Worm (Caenorhabditis elegans): ENCODE measurements around the gene slcf-1.

Gene slcf-1

DNA sequence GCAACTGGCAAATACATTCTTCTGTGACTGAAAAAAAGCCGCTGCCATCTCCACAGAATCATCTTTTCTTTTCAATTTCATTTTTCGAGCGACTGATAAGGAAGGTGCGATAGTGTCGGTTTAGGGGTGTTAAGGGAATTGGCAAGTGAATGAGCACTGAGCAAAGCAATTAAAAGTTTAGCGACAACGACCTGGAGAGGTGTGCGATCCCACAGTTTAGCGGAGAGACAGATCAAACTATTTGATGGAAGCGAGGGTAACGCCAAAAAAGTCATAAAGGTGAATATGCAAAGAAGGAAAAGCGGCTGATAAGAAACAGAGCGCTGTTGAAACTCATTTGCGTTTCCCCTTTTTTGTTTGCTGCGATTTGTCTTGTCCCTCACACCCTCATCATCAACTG lies at the start of gene slcf-1, which contains the start of gene F14F3.5:
Gene slcf-1 (plus strand): TSS at position 302 of the 400 bp plus-strand sequence.
Gene F14F3.5 (minus strand): TSS at position 234 of the 400 bp plus-strand sequence.
- TF ChIP-seq ref-1 (GFP tag; conservative IDR thresholded peaks at IDR 0.05): no peak
- no peak for TF ChIP-seq flt-1 (GFP tag; IDR thresholded peaks at IDR 0.05)
- no peak for TF ChIP-seq ztf-23 (GFP tag; IDR thresholded peaks at IDR 0.05)
- TF ChIP-seq klf-2 (GFP tag; conservative IDR thresholded peaks at IDR 0.05): no peak
- no peak for TF ChIP-seq T22C8.4 (GFP tag; IDR thresholded peaks at IDR 0.05)
- TF ChIP-seq ztf-29 (GFP tag; IDR thresholded peaks at IDR 0.05): no peak
- TF ChIP-seq med-1 (GFP tag; optimal IDR thresholded peaks at IDR 0.05; ENCODE audit: insufficient read depth): no peak

DNA sequence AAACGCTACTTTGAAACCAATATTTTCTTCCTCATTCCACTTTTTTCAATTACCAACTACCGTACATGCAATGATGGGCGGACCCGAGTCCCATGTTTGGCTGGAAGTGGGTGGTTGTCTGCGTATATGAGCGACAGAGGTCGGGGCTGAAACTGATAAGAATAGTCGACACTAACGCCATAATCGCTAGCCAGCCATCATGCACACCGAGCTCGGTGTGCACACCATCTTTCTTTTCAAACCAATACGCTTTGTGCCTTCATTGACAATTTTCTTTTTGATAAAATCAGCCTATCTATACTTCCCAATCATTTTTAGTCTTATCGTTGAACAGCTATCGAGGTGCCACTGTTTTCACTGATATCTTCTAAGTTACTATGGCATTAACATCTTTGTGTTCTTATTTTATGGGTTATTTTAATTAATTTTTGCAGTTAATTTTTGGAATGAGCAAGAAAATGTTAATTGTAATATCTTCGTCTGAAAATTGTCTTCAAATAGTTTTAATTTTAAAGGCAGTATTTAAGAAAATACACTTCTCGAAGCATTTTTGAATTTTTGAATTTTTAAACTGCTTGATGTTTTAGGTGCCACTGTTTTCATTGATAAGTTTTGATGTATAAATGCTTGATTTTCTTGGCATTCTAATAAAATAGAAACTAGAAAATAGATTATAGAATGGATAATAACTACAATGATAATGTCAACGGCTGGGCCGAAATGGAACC lies 48.4 kb upstream of the slcf-1 start, which contains the start of gene elt-2:
Gene elt-2 (plus strand): TSS at position 678 of the 728 bp plus-strand sequence.
- no peak for TF ChIP-seq flt-1 (GFP tag; IDR thresholded peaks at IDR 0.05)
- no peak for TF ChIP-seq ztf-29 (GFP tag; IDR thresholded peaks at IDR 0.05)
- TF ChIP-seq med-1 (GFP tag; optimal IDR thresholded peaks at IDR 0.05; ENCODE audit: insufficient read depth): no peak
- no peak for TF ChIP-seq ztf-23 (GFP tag; IDR thresholded peaks at IDR 0.05)
- TF ChIP-seq ref-1 (GFP tag; conservative IDR thresholded peaks at IDR 0.05): no peak
- no peak for TF ChIP-seq cog-1 (tag; optimal IDR thresholded peaks at IDR 0.05)
- TF ChIP-seq tab-1 (GFP tag; IDR thresholded peaks at IDR 0.05): no peak
- TF ChIP-seq klf-2 (GFP tag; conservative IDR thresholded peaks at IDR 0.05): no peak
- TF ChIP-seq T22C8.4 (GFP tag; IDR thresholded peaks at IDR 0.05): no peak

DNA sequence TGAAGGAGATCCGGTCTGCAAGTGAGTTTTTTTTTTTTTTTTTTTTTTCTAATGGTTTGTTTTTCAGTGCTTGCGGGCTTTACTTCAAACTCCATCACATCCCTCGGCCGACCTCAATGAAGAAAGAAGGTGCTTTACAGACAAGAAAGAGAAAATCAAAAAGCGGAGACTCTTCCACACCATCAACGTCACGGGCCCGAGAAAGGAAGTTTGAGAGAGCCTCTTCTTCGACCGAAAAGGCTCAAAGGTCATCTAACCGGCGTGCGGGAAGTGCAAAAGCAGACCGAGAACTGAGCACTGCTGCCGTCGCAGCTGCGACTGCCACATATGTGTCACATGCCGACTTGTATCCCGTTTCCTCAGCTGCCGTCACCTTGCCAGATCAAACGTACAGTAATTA lies 46.8 kb upstream of the slcf-1 start:
- TF ChIP-seq cog-1 (tag; optimal IDR thresholded peaks at IDR 0.05) (no peak), T22C8.4 (GFP tag; IDR thresholded peaks at IDR 0.05) (no peak), ref-1 (GFP tag; conservative IDR thresholded peaks at IDR 0.05) (no peak), klf-2 (GFP tag; conservative IDR thresholded peaks at IDR 0.05) (no peak), flt-1 (GFP tag; IDR thresholded peaks at IDR 0.05) (no peak), tab-1 (GFP tag; IDR thresholded peaks at IDR 0.05) (no peak), med-1 (GFP tag; optimal IDR thresholded peaks at IDR 0.05; ENCODE audit: insufficient read depth) (no peak), ztf-23 (GFP tag; IDR thresholded peaks at IDR 0.05) (no peak), ztf-29 (GFP tag; IDR thresholded peaks at IDR 0.05) (no peak)

DNA sequence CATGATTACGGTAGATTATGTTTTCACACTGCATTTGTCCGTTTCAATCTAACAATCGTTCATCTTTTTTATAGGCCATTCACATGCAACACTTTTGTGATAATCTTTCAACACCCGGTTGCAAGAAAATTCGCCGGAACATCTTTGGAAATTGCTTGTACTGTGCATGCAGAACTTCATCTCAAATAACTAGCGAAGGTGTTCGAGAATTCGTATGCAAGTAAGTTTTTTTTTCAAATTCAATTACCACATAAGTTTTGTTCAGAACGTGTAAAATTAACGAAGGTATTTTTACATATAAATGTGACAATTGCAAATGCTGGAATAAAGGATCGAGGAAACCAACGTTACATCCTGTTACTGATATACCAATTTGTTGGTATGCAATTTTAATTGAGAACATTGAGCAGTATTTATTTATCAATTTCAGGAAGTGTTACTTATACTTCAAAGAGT lies 43.8 kb upstream of the slcf-1 start, which contains the start of gene C33D3.3:
Gene C33D3.3 (plus strand): TSS at position 51 of the 456 bp plus-strand sequence.
- no peak for TF ChIP-seq klf-2 (GFP tag; conservative IDR thresholded peaks at IDR 0.05)
- TF ChIP-seq cog-1 (tag; optimal IDR thresholded peaks at IDR 0.05): no peak
- no peak for TF ChIP-seq ztf-29 (GFP tag; IDR thresholded peaks at IDR 0.05)
- TF ChIP-seq ztf-23 (GFP tag; IDR thresholded peaks at IDR 0.05): no peak
- TF ChIP-seq T22C8.4 (GFP tag; IDR thresholded peaks at IDR 0.05): no peak
- TF ChIP-seq ref-1 (GFP tag; conservative IDR thresholded peaks at IDR 0.05): no peak
- no peak for TF ChIP-seq flt-1 (GFP tag; IDR thresholded peaks at IDR 0.05)
- TF ChIP-seq med-1 (GFP tag; optimal IDR thresholded peaks at IDR 0.05; ENCODE audit: insufficient read depth): no peak
- TF ChIP-seq tab-1 (GFP tag; IDR thresholded peaks at IDR 0.05): no peak

DNA sequence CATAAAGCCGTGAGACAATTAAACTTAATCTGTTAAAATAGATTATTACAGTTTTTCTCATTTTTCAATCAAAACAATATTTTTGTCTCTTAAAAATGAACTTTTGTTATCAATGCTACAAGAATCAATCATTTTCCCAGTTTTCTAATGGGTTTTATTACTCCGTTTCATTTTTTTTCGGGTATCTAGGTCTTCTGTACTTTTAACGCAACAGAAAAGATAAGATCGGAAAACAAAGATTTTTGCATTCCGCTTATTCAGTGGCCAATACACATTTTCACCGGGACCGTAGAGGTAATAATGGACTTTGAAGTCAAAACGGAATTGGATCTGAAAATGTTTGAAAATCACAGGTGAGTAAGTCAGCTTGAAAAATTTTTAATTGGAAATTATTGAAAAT lies 40.3 kb upstream of the slcf-1 start, which contains the start of gene C33D3.4:
Gene C33D3.4 (plus strand): TSS at position 301 of the 400 bp plus-strand sequence.
- TF ChIP-seq ref-1 (GFP tag; conservative IDR thresholded peaks at IDR 0.05): no peak
- no peak for TF ChIP-seq ztf-23 (GFP tag; IDR thresholded peaks at IDR 0.05)
- no peak for TF ChIP-seq klf-2 (GFP tag; conservative IDR thresholded peaks at IDR 0.05)
- TF ChIP-seq T22C8.4 (GFP tag; IDR thresholded peaks at IDR 0.05): no peak
- no peak for TF ChIP-seq flt-1 (GFP tag; IDR thresholded peaks at IDR 0.05)
- no peak for TF ChIP-seq med-1 (GFP tag; optimal IDR thresholded peaks at IDR 0.05; ENCODE audit: insufficient read depth)
- TF ChIP-seq tab-1 (GFP tag; IDR thresholded peaks at IDR 0.05): no peak

DNA sequence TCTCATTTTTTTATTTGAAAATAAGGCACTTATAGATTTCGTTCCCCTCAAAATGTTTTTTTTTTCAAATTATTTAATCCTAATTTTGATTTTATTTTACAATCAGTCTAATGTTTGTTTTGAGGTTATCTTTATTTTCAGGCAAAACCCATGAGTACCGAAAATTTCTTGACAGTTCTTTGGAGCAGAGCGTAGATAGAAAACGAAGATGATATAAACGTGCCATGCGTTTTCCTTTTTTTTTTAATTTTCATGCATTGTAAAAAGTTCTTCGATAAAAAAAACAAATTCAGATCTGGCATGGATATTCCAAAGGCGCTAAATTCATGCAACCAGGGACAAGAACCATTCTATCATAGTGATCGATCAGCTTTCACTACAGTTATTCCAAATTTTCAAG lies 38.0 kb upstream of the slcf-1 start, which contains the start of gene C33D3.5:
Gene C33D3.5 (plus strand): TSS at position 301 of the 400 bp plus-strand sequence.
- TF ChIP-seq klf-2 (GFP tag; conservative IDR thresholded peaks at IDR 0.05): no peak
- TF ChIP-seq tab-1 (GFP tag; IDR thresholded peaks at IDR 0.05): no peak
- no peak for TF ChIP-seq med-1 (GFP tag; optimal IDR thresholded peaks at IDR 0.05; ENCODE audit: insufficient read depth)
- no peak for TF ChIP-seq ztf-29 (GFP tag; IDR thresholded peaks at IDR 0.05)
- TF ChIP-seq cog-1 (tag; optimal IDR thresholded peaks at IDR 0.05): no peak
- TF ChIP-seq ref-1 (GFP tag; conservative IDR thresholded peaks at IDR 0.05): no peak
- TF ChIP-seq ztf-23 (GFP tag; IDR thresholded peaks at IDR 0.05): no peak
- no peak for TF ChIP-seq flt-1 (GFP tag; IDR thresholded peaks at IDR 0.05)
- no peak for TF ChIP-seq T22C8.4 (GFP tag; IDR thresholded peaks at IDR 0.05)

DNA sequence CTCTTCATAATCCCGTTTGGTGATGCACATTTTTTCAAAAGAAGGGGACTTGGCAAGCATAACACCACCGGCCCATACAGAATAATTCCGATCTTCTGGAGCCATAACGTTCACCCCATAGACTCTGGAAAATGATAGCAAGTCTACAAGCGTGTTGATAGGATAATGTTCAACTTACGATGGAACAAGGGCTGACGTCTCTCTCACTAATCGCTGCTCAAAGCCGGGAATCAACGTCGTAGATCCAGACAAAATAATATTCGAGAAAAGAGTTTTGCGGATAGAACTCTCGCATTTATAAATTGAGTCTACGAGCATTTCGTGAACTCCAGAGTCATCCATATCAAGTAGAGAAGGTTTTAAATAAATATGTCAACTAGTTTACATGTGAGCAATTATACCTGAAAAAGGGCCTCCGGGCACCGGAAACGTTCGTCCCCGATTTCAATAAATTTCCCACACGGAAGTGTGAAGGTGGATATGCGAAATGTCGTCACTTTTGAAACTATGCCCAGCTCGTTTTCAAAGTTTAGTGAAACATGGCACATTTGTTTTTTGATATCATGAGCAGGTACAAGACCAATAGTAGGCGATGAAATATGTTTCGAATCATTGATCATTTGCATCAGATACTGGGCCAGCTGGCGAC lies 37.1 kb upstream of the slcf-1 start:
- no peak for TF ChIP-seq T22C8.4 (GFP tag; IDR thresholded peaks at IDR 0.05)
- TF ChIP-seq med-1 (GFP tag; optimal IDR thresholded peaks at IDR 0.05; ENCODE audit: insufficient read depth): no peak
- TF ChIP-seq cog-1 (tag; optimal IDR thresholded peaks at IDR 0.05): no peak
- TF ChIP-seq tab-1 (GFP tag; IDR thresholded peaks at IDR 0.05): no peak
- TF ChIP-seq ref-1 (GFP tag; conservative IDR thresholded peaks at IDR 0.05): no peak
- no peak for TF ChIP-seq flt-1 (GFP tag; IDR thresholded peaks at IDR 0.05)
- TF ChIP-seq ztf-29 (GFP tag; IDR thresholded peaks at IDR 0.05): no peak
- TF ChIP-seq klf-2 (GFP tag; conservative IDR thresholded peaks at IDR 0.05): no peak
- TF ChIP-seq ztf-23 (GFP tag; IDR thresholded peaks at IDR 0.05): no peak

DNA sequence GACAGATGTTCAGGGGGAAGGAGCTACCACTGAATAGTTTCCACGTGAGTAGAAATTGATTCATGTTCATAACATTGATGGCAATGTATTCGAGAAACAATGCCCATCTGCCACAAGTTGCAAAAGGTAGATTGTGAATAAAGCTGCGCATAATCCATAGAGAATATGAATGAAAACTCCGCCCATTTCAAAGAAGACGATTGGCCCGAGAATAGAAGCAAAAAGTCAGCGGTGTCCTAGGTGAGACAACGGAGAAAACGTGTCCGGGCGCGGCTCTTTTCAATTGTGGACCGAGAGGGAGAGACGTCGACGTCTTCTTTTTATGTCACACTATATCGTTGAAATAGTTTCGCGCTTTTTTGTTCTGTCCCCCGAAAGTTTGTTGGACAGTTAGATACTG lies 29.5 kb upstream of the slcf-1 start, which contains the start of gene vab-3:
Gene vab-3 (plus strand): TSS at position 301 of the 400 bp plus-strand sequence.
- TF ChIP-seq med-1 (GFP tag; optimal IDR thresholded peaks at IDR 0.05; ENCODE audit: insufficient read depth) (no peak), cog-1 (tag; optimal IDR thresholded peaks at IDR 0.05) (no peak), tab-1 (GFP tag; IDR thresholded peaks at IDR 0.05) (no peak), ztf-29 (GFP tag; IDR thresholded peaks at IDR 0.05) (no peak), ref-1 (GFP tag; conservative IDR thresholded peaks at IDR 0.05) (no peak), klf-2 (GFP tag; conservative IDR thresholded peaks at IDR 0.05) (no peak), ztf-23 (GFP tag; IDR thresholded peaks at IDR 0.05) (no peak), flt-1 (GFP tag; IDR thresholded peaks at IDR 0.05) (no peak), T22C8.4 (GFP tag; IDR thresholded peaks at IDR 0.05) (no peak)

DNA sequence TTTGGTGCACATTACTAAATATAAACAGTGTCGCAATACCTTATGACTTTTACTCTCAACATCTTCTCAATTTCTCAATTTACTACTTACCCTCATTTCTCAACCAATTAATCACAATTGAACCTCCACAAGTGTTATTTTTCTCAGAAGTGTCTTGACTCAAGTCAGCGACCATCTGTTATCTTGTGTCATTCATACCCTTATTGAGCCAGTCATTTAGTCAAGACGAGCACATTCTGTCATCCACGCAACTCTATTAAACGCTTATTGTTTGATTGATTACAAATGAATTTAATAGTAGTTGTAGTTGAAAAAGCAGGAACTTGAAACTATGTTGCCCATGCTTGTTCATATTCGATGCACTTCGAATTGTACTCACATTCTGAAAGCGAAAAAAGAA lies 25.7 kb upstream of the slcf-1 start:
- no peak for TF ChIP-seq klf-2 (GFP tag; conservative IDR thresholded peaks at IDR 0.05)
- TF ChIP-seq ref-1 (GFP tag; conservative IDR thresholded peaks at IDR 0.05): no peak
- TF ChIP-seq tab-1 (GFP tag; IDR thresholded peaks at IDR 0.05): no peak
- no peak for TF ChIP-seq ztf-29 (GFP tag; IDR thresholded peaks at IDR 0.05)
- no peak for TF ChIP-seq ztf-23 (GFP tag; IDR thresholded peaks at IDR 0.05)
- no peak for TF ChIP-seq cog-1 (tag; optimal IDR thresholded peaks at IDR 0.05)
- TF ChIP-seq flt-1 (GFP tag; IDR thresholded peaks at IDR 0.05): no peak
- TF ChIP-seq med-1 (GFP tag; optimal IDR thresholded peaks at IDR 0.05; ENCODE audit: insufficient read depth): no peak
- no peak for TF ChIP-seq T22C8.4 (GFP tag; IDR thresholded peaks at IDR 0.05)

Measured in whole organism, midembryonic.